Worm (Caenorhabditis elegans) whole organism, L4 larva: ENCODE data around the gene cnx-1.
A peak's percentile ranks its signal among the peaks of the same experiment; 100 is the strongest.

Source experiments
- F10B5.3 ChIP-seq: sonication (generic microtip); optimal IDR thresholded peaks from 2 replicates; lab custom pipeline; 2016; ENCODE audit warnings: mild to moderate bottlenecking, missing genetic modification characterization, missing compliant biosample characterization
- F37D6.2 ChIP-seq: sonication (generic microtip); optimal IDR thresholded peaks from 2 replicates; lab custom pipeline; 2016; ENCODE audit warnings: mild to moderate bottlenecking, missing genetic modification characterization, missing compliant biosample characterization
- Y105C5A.15 ChIP-seq: fragments of 200-800 bp; sonication (Bioruptor generic); IDR thresholded peaks from 2 replicates; pipeline ENCODE4 v1.3.6; 2022; ENCODE audit warnings: missing genetic modification characterization, missing compliant biosample characterization
- aha-1 ChIP-seq: fragments of 150-350 bp; peaks from one replicate; lab custom pipeline; 2014; ENCODE audit warnings: missing biosample characterization, missing genetic modification characterization
- aly-2 ChIP-seq: sonication (generic microtip); optimal IDR thresholded peaks from 2 replicates; lab custom pipeline; 2018; ENCODE audit warnings: missing biosample characterization, missing genetic modification characterization
- ctbp-1 ChIP-seq: fragments of 200-800 bp; sonication (Bioruptor generic); IDR thresholded peaks from 2 replicates; pipeline ENCODE4 v1.3.6; 2022; ENCODE audit warnings: missing genetic modification reagents, missing genetic modification characterization, missing compliant biosample characterization
- daf-16 ChIP-seq, 3 experiments: sonication (generic microtip); optimal IDR thresholded peaks; 2 replicates each; lab custom pipeline; 2016 to 2017; ENCODE audit warnings: missing genetic modification characterization in 3 of 3, missing genetic modification reagents in 3 of 3, mild to moderate bottlenecking in 2 of 3, missing compliant biosample characterization in 2 of 3, missing biosample characterization in 1 of 3, moderate library complexity in 1 of 3
- dmd-6 ChIP-seq: fragments of 200-800 bp; sonication (Bioruptor generic); IDR thresholded peaks from 2 replicates; pipeline ENCODE4 v1.3.6; 2022; ENCODE audit warnings: missing genetic modification reagents, missing genetic modification characterization, missing compliant biosample characterization
- dve-1 ChIP-seq: sonication (generic microtip); optimal IDR thresholded peaks from 2 replicates; lab custom pipeline; 2017; ENCODE audit warnings: antibody characterized with exemption, mild to moderate bottlenecking, missing genetic modification characterization, missing compliant biosample characterization; ENCODE audit not compliant: insufficient read depth
- gei-8 ChIP-seq: fragments of 200-800 bp; sonication (Bioruptor generic); optimal IDR thresholded peaks from 2 replicates; lab custom pipeline; 2018; ENCODE audit warnings: mild to moderate bottlenecking, missing genetic modification characterization, missing compliant biosample characterization
- hif-1 ChIP-seq, 2 experiments: sonication (generic microtip); optimal IDR thresholded peaks; 2 replicates each; lab custom pipeline; 2016 to 2017; ENCODE audit warnings: missing compliant biosample characterization in 2 of 2, missing genetic modification characterization in 2 of 2, missing genetic modification reagents in 2 of 2, missing genotype in 2 of 2, mild to moderate bottlenecking in 1 of 2
- hlh-30 ChIP-seq: sonication (generic microtip); optimal IDR thresholded peaks from 2 replicates; lab custom pipeline; 2017; ENCODE audit warnings: antibody characterized with exemption, mild to moderate bottlenecking, missing genetic modification characterization, missing compliant biosample characterization; ENCODE audit not compliant: insufficient read depth
- hmg-1.1 ChIP-seq: fragments of 200-800 bp; sonication (Bioruptor generic); IDR thresholded peaks from 2 replicates; pipeline ENCODE4 v1.3.6; 2022; ENCODE audit warnings: missing genetic modification reagents, missing genetic modification characterization, missing compliant biosample characterization
- jun-1 ChIP-seq: fragments of 150-350 bp; optimal IDR thresholded peaks from 2 replicates; lab custom pipeline; 2014; ENCODE audit warnings: missing biosample characterization, missing genetic modification reagents, missing genetic modification characterization
- lin-38 ChIP-seq: fragments of 200-800 bp; sonication (Bioruptor generic); IDR thresholded peaks from 2 replicates; pipeline ENCODE4 v1.3.6; 2022; ENCODE audit warnings: missing genetic modification reagents, missing genetic modification characterization, missing compliant biosample characterization
- lsy-2 ChIP-seq, 2 experiments: fragments of 150-350 bp in 1 of 2; sonication (generic microtip) in 1 of 2; optimal IDR thresholded peaks; 2 replicates each; lab custom pipeline; 2014 to 2017; ENCODE audit warnings: missing biosample characterization in 2 of 2, missing genetic modification characterization in 2 of 2
- madf-5 ChIP-seq, 2 experiments: fragments of 200-800 bp; sonication (Bioruptor generic); IDR thresholded peaks; 2 replicates each; pipeline ENCODE4 v1.3.6; 2022; ENCODE audit warnings: missing compliant biosample characterization in 2 of 2, missing genetic modification characterization in 2 of 2
- mdl-1 ChIP-seq, 2 experiments: fragments of 150-350 bp in 1 of 2; sonication (generic microtip) in 1 of 2; optimal IDR thresholded peaks; 2 replicates each; lab custom pipeline; 2014 to 2017; ENCODE audit warnings: missing biosample characterization in 2 of 2, missing genetic modification characterization in 2 of 2
- mxl-3 ChIP-seq: fragments of 200-800 bp; sonication (Bioruptor generic); optimal IDR thresholded peaks from 2 replicates; lab custom pipeline; 2018; ENCODE audit warnings: mild to moderate bottlenecking, missing genetic modification characterization, missing compliant biosample characterization
- nhr-11 ChIP-seq: fragments of 150-350 bp; optimal IDR thresholded peaks from 2 replicates; lab custom pipeline; 2014; ENCODE audit warnings: missing biosample characterization, missing genetic modification characterization
- nhr-25 ChIP-seq: sonication (generic microtip); optimal IDR thresholded peaks from 2 replicates; lab custom pipeline; 2017; ENCODE audit warnings: missing genetic modification characterization, mild to moderate bottlenecking, missing compliant biosample characterization, antibody characterized with exemption, moderate library complexity, borderline replicate concordance; ENCODE audit not compliant: insufficient read depth
- nhr-28 ChIP-seq: fragments of 150-350 bp; optimal IDR thresholded peaks from 2 replicates; lab custom pipeline; 2014; ENCODE audit warnings: missing biosample characterization, missing genetic modification characterization
- nhr-48 ChIP-seq: sonication (generic microtip); optimal IDR thresholded peaks from 2 replicates; lab custom pipeline; 2016; ENCODE audit warnings: mild to moderate bottlenecking, missing genetic modification characterization, missing compliant biosample characterization
- nhr-6 ChIP-seq: fragments of 150-350 bp; optimal IDR thresholded peaks from 2 replicates; lab custom pipeline; 2014; ENCODE audit warnings: missing biosample characterization, missing genetic modification characterization
- nhr-77 ChIP-seq: fragments of 150-350 bp; optimal IDR thresholded peaks from 2 replicates; lab custom pipeline; 2014; ENCODE audit warnings: missing biosample characterization, missing genetic modification characterization
- pha-4 ChIP-seq, 2 experiments: fragments of 150-350 bp in 1 of 2; fragments of 200-800 bp in 1 of 2; sonication (Bioruptor generic) in 1 of 2; IDR thresholded peaks in 1 of 2; optimal IDR thresholded peaks in 1 of 2; 2 replicates each; pipeline versions ENCODE4 v1.3.6 to Lab custom; 2014 to 2022; ENCODE audit warnings: missing genetic modification characterization in 2 of 2, missing genetic modification reagents in 2 of 2, missing biosample characterization in 1 of 2, missing compliant biosample characterization in 1 of 2
- saeg-2 ChIP-seq: fragments of 200-800 bp; sonication (Bioruptor generic); IDR thresholded peaks from 2 replicates; pipeline ENCODE4 v1.3.6; 2022; ENCODE audit warnings: missing genetic modification reagents, missing genetic modification characterization, missing compliant biosample characterization
- sdz-12 ChIP-seq: fragments of 200-800 bp; sonication (Bioruptor generic); optimal IDR thresholded peaks from 2 replicates; lab custom pipeline; 2018; ENCODE audit warnings: mild to moderate bottlenecking, missing genetic modification characterization, missing compliant biosample characterization
- snpc-1.2 ChIP-seq: fragments of 200-800 bp; sonication (Bioruptor generic); IDR thresholded peaks from 2 replicates; pipeline ENCODE4 v1.3.6; 2022; ENCODE audit warnings: missing genetic modification reagents, missing genetic modification characterization, missing compliant biosample characterization
- snpc-4 ChIP-seq: fragments of 150-350 bp; optimal IDR thresholded peaks from 2 replicates; lab custom pipeline; 2014; ENCODE audit warnings: missing biosample characterization, missing genetic modification characterization
- spr-3 ChIP-seq: fragments of 200-800 bp; sonication (Bioruptor generic); optimal IDR thresholded peaks from 2 replicates; lab custom pipeline; 2018; ENCODE audit warnings: mild to moderate bottlenecking, missing genetic modification characterization, missing compliant biosample characterization
- tra-1 ChIP-seq: fragments of 200-800 bp; sonication (Bioruptor generic); IDR thresholded peaks from 2 replicates; pipeline ENCODE4 v1.3.6; 2022; ENCODE audit warnings: missing genetic modification reagents, missing genetic modification characterization, missing compliant biosample characterization
- unc-62 ChIP-seq, 3 experiments: fragments of 150-350 bp in 1 of 3; sonication (generic microtip); optimal IDR thresholded peaks in 2 of 3; peaks in 1 of 3; 1 replicate in 1 of 3; 2 replicates in 2 of 3; lab custom pipeline; 2014 to 2017; ENCODE audit warnings: missing biosample characterization in 3 of 3, missing genetic modification characterization in 3 of 3, missing genetic modification reagents in 3 of 3, missing genotype in 1 of 3
- vab-7 ChIP-seq: fragments of 200-800 bp; sonication (Bioruptor generic); IDR thresholded peaks from 2 replicates; pipeline ENCODE4 v1.3.6; 2022; ENCODE audit warnings: missing genetic modification reagents, missing genetic modification characterization, missing compliant biosample characterization
- zag-1 ChIP-seq: fragments of 150-350 bp; optimal IDR thresholded peaks from 2 replicates; lab custom pipeline; 2014; ENCODE audit warnings: missing biosample characterization, missing genetic modification characterization
- zfp-2 ChIP-seq: sonication (generic microtip); optimal IDR thresholded peaks from 2 replicates; lab custom pipeline; 2016; ENCODE audit warnings: mild to moderate bottlenecking, missing genetic modification characterization, missing compliant biosample characterization

The cnx-1 gene

ce11 chrIII:9848083-9848482 is 31.1 kb upstream of the cnx-1 start, which contains the start of gene mrpl-36:
Gene mrpl-36 (minus strand): TSS chrIII:9848116.
- TF ChIP-seq lin-38 (GFP tag; lab: Robert Waterston, UW), result peak; percentile 86
- TF ChIP-seq sdz-12, result no peak
- TF ChIP-seq aly-2 (tag; lab: Kevin White, UChicago), result no peak
- TF ChIP-seq Y105C5A.15 (GFP tag; lab: Robert Waterston, UW), result no peak
- peak; percentile 36 for TF ChIP-seq hlh-30 (tag; lab: Kevin White, UChicago)
- TF ChIP-seq lsy-2 (tag; optimal IDR thresholded peaks at IDR 0.05; lab: Kevin White, UChicago), result peak in 1 of 2 experiments; percentile 74
- TF ChIP-seq jun-1 (tag; lab: Kevin White, UChicago), result no peak
- no peak for TF ChIP-seq nhr-48
- no peak for TF ChIP-seq unc-62 (GFP tag; optimal IDR thresholded peaks at IDR 0.05 in 1 of 2; lab: Kevin White, UChicago)
- TF ChIP-seq unc-62 (tag; optimal IDR thresholded peaks at IDR 0.05; lab: Kevin White, UChicago), result no peak
- no peak for TF ChIP-seq nhr-6 (tag; lab: Kevin White, UChicago)
- peak; percentile 33 for TF ChIP-seq dve-1 (tag; lab: Kevin White, UChicago)
- no peak for TF ChIP-seq spr-3 (GFP tag; lab: Kevin White, UChicago)
- TF ChIP-seq tra-1, result no peak
- no peak for TF ChIP-seq zfp-2
- peak; percentile 19; the same call in 1 of the 2 replicates for TF ChIP-seq dmd-6 (GFP tag; lab: Robert Waterston, UW)
- no peak for TF ChIP-seq snpc-4 (tag; lab: Kevin White, UChicago)
- TF ChIP-seq hif-1 (tag; optimal IDR thresholded peaks at IDR 0.05; lab: Kevin White, UChicago), result no peak
- no peak for TF ChIP-seq gei-8 (GFP tag; lab: Kevin White, UChicago)
- TF ChIP-seq nhr-11, result no peak
- TF ChIP-seq F37D6.2 (tag; lab: Kevin White, UChicago), result no peak
- no peak for TF ChIP-seq mxl-3 (GFP tag; lab: Kevin White, UChicago)
- no peak for TF ChIP-seq vab-7 (GFP tag; lab: Robert Waterston, UW)
- TF ChIP-seq, all 104 proteins: peak for 5

ce11 chrIII:9846093-9846492 is 29.2 kb upstream of the cnx-1 start, which contains the start of gene K11H3.2:
Gene K11H3.2 (plus strand): TSS chrIII:9846393.
- TF ChIP-seq gei-8 (GFP tag; lab: Kevin White, UChicago) (no peak), jun-1 (tag; lab: Kevin White, UChicago) (no peak), snpc-1.2 (GFP tag; lab: Robert Waterston, UW) (no peak), mdl-1 (tag; optimal IDR thresholded peaks at IDR 0.05; lab: Kevin White, UChicago) (no peak), pha-4 (GFP tag; IDR thresholded peaks at IDR 0.05; lab: Robert Waterston, UW) (no peak), pha-4 (tag; optimal IDR thresholded peaks at IDR 0.05; lab: Kevin White, UChicago) (no peak), nhr-6 (tag; lab: Kevin White, UChicago) (no peak), ctbp-1 (GFP tag; lab: Robert Waterston, UW) (no peak), nhr-77 (tag; lab: Kevin White, UChicago) (no peak), aha-1 (tag; lab: Kevin White, UChicago) (no peak), F10B5.3 (tag; lab: Kevin White, UChicago) (no peak), hlh-30 (tag; lab: Kevin White, UChicago) (no peak), Y105C5A.15 (GFP tag; lab: Robert Waterston, UW) (no peak), nhr-25 (tag; lab: Kevin White, UChicago) (no peak), madf-5 (GFP tag; IDR thresholded peaks at IDR 0.05; lab: Robert Waterston, UW) (no peak), hmg-1.1 (GFP tag; lab: Robert Waterston, UW) (no peak), unc-62 (GFP tag; optimal IDR thresholded peaks at IDR 0.05 in 1 of 2; lab: Kevin White, UChicago) (no peak), unc-62 (tag; optimal IDR thresholded peaks at IDR 0.05; lab: Kevin White, UChicago) (no peak), spr-3 (GFP tag; lab: Kevin White, UChicago) (no peak), daf-16 (GFP tag; optimal IDR thresholded peaks at IDR 0.05; lab: Kevin White, UChicago) (no peak), daf-16 (tag; optimal IDR thresholded peaks at IDR 0.05; lab: Kevin White, UChicago) (no peak), F37D6.2 (tag; lab: Kevin White, UChicago) (no peak)
- TF ChIP-seq, all 104 proteins: peak for 0

ce11 chrIII:9843715-9844114 is 26.8 kb upstream of the cnx-1 start, which contains the start of gene K11H3.5:
Gene K11H3.5 (plus strand): TSS chrIII:9843768.
- TF ChIP-seq daf-16 (GFP tag; optimal IDR thresholded peaks at IDR 0.05; lab: Kevin White, UChicago) (no peak), daf-16 (tag; optimal IDR thresholded peaks at IDR 0.05; lab: Kevin White, UChicago) (peak; percentile 2), zag-1 (tag; lab: Kevin White, UChicago) (no peak), aha-1 (tag; lab: Kevin White, UChicago) (peak; percentile 68), saeg-2 (GFP tag; lab: Robert Waterston, UW) (no peak), nhr-28 (tag; lab: Kevin White, UChicago) (peak; percentile 35)
